Fruit fly (Drosophila melanogaster): ENCODE results near the gene Acp24A4.

Gene Acp24A4

DNA sequence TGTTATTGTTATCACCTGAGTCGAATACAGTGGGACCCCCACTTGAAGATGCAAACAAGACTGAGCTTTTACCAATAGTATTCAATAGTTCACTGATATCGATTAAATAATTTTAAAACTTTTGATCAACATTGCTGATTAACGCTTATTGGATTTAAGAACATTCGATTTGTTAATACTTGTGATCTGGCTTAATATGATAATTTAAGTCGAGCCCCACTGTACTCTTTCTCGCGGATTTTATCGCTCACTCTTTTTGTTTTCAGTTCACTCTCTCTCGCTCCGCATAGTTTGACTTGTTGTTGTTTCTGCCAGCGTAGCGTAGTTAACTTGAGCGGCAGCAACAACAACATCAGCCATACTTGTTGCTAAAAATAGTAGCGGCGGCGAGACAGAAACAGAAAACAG lies 38.0 kb downstream of the Acp24A4 start (continued):
- TF ChIP-seq zfh1 (GFP tag; IDR thresholded peaks at IDR 0.05) (peak; percentile 98), CG16815 (GFP tag; optimal IDR thresholded peaks at IDR 0.05) (peak; percentile 96), NFAT (GFP tag; IDR thresholded peaks at IDR 0.05) (peak; percentile 98), CG5953 (GFP tag; IDR thresholded peaks at IDR 0.05) (peak; percentile 97), CG8281 (tag; optimal IDR thresholded peaks at IDR 0.05) (peak; percentile 92), CG10321 (GFP tag; IDR thresholded peaks at IDR 0.05) (peak; percentile 82), CG8924 (tag; optimal IDR thresholded peaks at IDR 0.05) (peak; percentile 99), CG14667 (GFP tag; IDR thresholded peaks at IDR 0.05) (peak; percentile 97), prd (optimal IDR thresholded peaks at IDR 0.05) (no peak), prd (GFP tag; IDR thresholded peaks at IDR 0.05) (peak; percentile 98), lbe (GFP tag; optimal IDR thresholded peaks at IDR 0.05) (peak; percentile 98), BtbVII (GFP tag; optimal IDR thresholded peaks at IDR 0.05) (peak; percentile 98), corto (GFP tag; optimal IDR thresholded peaks at IDR 0.05) (peak; percentile 98)

DNA sequence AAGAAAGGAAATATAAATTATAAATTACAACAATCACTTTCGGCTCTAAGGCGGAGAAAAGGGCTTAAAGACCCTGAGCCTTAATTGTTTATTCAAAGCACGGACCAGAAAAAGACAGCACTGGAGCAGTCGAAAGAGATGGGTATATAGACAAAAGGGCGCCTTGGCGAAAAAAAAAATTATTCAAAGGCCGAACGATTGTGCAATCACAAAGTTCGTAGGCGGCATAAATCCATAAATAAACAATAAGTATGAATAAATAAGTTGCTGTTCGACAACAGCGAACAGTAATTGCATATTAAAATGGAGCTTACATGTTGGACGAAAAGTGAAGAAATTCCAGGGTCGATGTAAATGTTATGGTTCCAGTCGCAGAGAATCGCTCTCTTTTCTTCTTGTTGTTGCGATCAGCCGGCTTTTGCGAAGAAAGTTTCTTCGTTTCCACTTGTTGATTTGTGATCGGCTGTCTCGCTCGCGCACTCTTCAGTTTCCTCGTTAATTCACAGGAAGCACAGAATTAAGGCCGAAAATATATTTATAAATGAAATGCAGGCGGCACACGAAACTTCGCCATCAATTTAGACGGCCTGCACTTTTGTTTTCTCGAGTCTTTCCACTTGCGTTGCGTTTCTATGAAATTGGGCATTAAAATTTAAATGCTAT lies 38.6 kb downstream of the Acp24A4 start:
- TF ChIP-seq sr (GFP tag; IDR thresholded peaks at IDR 0.05) (peak; percentile 35; the same call in 1 of the 3 replicates), Pdp1 (GFP tag; optimal IDR thresholded peaks at IDR 0.05) (peak in 1 of 2 experiments; percentile 77), Poxn (GFP tag; IDR thresholded peaks at IDR 0.05) (no peak), p53 (GFP tag; optimal IDR thresholded peaks at IDR 0.05) (no peak), kah (GFP tag; optimal IDR thresholded peaks at IDR 0.05) (peak; percentile 97), vvl (GFP tag; IDR thresholded peaks at IDR 0.05) (peak; percentile 75; the same call in 1 of the 2 replicates), CG9932 (GFP tag; IDR thresholded peaks at IDR 0.05) (no peak), chinmo (GFP tag; IDR thresholded peaks at IDR 0.05; ENCODE audit: partially characterized antibody) (0 out of 4 replicates have a peak, but pooled peaks have one; percentile 25)

DNA sequence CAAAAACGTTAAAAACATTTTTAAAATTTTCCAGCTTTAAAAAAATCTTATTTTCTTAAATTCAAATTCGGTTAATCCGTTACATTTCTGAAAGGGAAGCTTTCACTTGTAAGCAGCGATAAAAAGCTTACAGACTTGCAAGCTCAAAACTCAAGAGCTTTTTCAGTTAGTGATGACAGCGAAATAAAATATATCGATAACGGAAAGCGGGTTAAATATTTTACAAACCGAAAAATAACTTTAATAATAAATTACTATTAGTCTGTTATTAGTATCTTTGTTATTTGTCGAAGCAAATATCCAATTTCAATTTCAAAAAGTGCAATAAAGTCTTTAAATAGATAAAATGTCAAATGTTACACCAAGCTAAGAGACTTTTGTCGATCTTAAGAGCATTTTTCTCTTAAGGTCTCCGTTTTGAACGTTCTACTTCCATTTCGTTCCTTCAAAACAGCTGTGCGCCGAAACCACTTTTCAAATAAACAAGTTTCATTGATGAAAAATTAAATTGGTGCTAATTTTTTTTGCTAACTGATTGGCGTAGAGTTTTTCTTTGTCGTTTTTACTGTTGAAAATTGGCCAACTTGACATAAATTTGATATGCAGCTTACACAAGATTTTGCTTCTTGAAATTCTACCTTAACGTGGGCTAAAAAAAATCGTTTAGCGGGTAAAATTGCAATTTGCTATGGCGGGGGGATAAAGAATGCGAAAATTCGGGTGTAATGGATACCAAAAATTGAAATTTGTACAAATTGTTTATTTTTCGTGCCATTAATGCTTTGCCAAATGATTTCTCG lies 45.3 kb downstream of the Acp24A4 start:
- TF ChIP-seq CG4617 (GFP tag; optimal IDR thresholded peaks at IDR 0.05; ENCODE audit: borderline replicate concordance) = no peak
- peak; percentile 56 for TF ChIP-seq Dref (GFP tag; IDR thresholded peaks at IDR 0.05)
- TF ChIP-seq ap (GFP tag; IDR thresholded peaks at IDR 0.05) = no peak
- no peak for TF ChIP-seq CG8765 (GFP tag; IDR thresholded peaks at IDR 0.05)
- TF ChIP-seq CG6683 (GFP tag; optimal IDR thresholded peaks at IDR 0.05) = no peak
- TF ChIP-seq E2f2 (GFP tag; IDR thresholded peaks at IDR 0.05) = 0 out of 2 replicates have a peak, but pooled peaks have one; percentile 29
- peak; percentile 28 for TF ChIP-seq gem (tag; optimal IDR thresholded peaks at IDR 0.05)
- peak; percentile 73 for TF ChIP-seq Myb (GFP tag; optimal IDR thresholded peaks at IDR 0.05)
- TF ChIP-seq MBD-R2 (GFP tag; IDR thresholded peaks at IDR 0.05) = no peak
- peak; percentile 6 for TF ChIP-seq corto (GFP tag; optimal IDR thresholded peaks at IDR 0.05)
- no peak for TF ChIP-seq HLHmδ (GFP tag; optimal IDR thresholded peaks at IDR 0.05)
- no peak for TF ChIP-seq CG11456 (GFP tag; IDR thresholded peaks at IDR 0.05)
- TF ChIP-seq chif (GFP tag; optimal IDR thresholded peaks at IDR 0.05) = no peak
- no peak for TF ChIP-seq CG6272 (GFP tag; IDR thresholded peaks at IDR 0.05)
- TF ChIP-seq Tbp (GFP tag; optimal IDR thresholded peaks at IDR 0.05) = no peak
- TF ChIP-seq gt (GFP tag; IDR thresholded peaks at IDR 0.05) = no peak
- no peak for TF ChIP-seq CG10274 (GFP tag; optimal IDR thresholded peaks at IDR 0.05)
- TF ChIP-seq CG13123 (GFP tag; optimal IDR thresholded peaks at IDR 0.05) = no peak
- TF ChIP-seq CG16779 (GFP tag; IDR thresholded peaks at IDR 0.05) = no peak
- TF ChIP-seq CG34376 (GFP tag; optimal IDR thresholded peaks at IDR 0.05) = no peak
- no peak for TF ChIP-seq CG4730 (GFP tag; IDR thresholded peaks at IDR 0.05)
- no peak for TF ChIP-seq Ravus (GFP tag; IDR thresholded peaks at IDR 0.05)
- TF ChIP-seq CTCF (GFP tag; optimal IDR thresholded peaks at IDR 0.05) = peak; percentile 12
- TF ChIP-seq bbx (GFP tag; IDR thresholded peaks at IDR 0.05; ENCODE audit: partially characterized antibody) = peak; percentile 38; the same call in 1 of the 2 replicates
- peak; percentile 74 for TF ChIP-seq hbn (GFP tag; IDR thresholded peaks at IDR 0.05; ENCODE audit: partially characterized antibody)
- TF ChIP-seq pfk (GFP tag; optimal IDR thresholded peaks at IDR 0.05) = peak; percentile 88
- no peak for TF ChIP-seq btn (GFP tag; optimal IDR thresholded peaks at IDR 0.05)

Measured in whole organism, embryonic.